Worm (Caenorhabditis elegans): Measurements from ENCODE around the gene W06F12.3.

DNA sequence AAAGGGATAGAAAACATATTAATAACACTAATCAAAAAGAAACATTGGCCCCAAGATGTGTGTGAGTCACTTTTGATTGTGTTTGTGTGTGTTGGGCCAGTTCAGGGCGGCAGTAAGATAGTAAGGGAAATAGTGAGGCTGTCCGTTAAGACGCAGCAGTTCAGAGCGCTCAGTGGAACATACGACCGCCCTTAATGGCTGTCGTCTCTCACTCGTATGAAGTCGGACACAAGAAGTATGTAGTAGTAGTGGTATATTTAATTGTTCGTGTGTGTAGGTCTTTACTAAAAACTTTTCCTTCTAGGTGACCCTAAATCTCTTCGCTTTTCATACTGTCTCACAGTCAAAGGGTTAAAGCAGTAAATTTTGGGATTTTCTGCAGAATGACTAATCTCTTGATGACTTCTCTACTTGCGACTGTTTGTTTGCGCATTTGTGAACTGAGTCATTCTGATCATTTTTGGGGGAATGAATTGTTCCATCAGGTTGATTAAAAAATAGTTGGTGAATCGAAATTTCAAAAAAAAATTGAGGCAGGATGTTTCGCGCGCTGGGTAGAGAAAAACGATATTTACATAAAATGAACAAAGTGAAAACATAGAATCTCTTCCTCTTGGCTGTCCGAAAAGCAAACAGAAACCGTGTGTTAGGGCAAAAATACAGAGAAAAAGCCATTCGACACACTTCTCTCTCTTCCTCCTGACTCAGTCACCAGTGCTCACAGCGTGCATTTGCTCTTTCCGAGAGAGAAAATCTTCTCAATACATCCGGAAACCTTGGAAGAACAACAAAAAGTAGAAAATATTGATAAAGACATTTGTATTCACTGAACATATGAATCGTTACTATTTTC is 28.7 kb downstream of the W06F12.3 start:
- TF ChIP-seq tbx-9 (tag; optimal IDR thresholded peaks at IDR 0.05; ENCODE audit: borderline replicate concordance) = no peak
- no peak for TF ChIP-seq nhr-120 (GFP tag; IDR thresholded peaks at IDR 0.05)
- no peak for TF ChIP-seq ets-4 (GFP tag; optimal IDR thresholded peaks at IDR 0.05)
- no peak for TF ChIP-seq nfya-1 (tag; optimal IDR thresholded peaks at IDR 0.05; ENCODE audit: borderline replicate concordance, insufficient read depth)
- TF ChIP-seq dpl-1 (GFP tag; optimal IDR thresholded peaks at IDR 0.05) = no peak
- TF ChIP-seq pha-4 (tag; optimal IDR thresholded peaks at IDR 0.05) = no peak
- peak; percentile 33 for TF ChIP-seq B0035.1 (tag; optimal IDR thresholded peaks at IDR 0.05)
- TF ChIP-seq ceh-27 (GFP tag; optimal IDR thresholded peaks at IDR 0.05) = no peak
- no peak for TF ChIP-seq mxl-1 (tag; optimal IDR thresholded peaks at IDR 0.05)
- TF ChIP-seq akir-1 (GFP tag; optimal IDR thresholded peaks at IDR 0.05) = no peak
- no peak for TF ChIP-seq sea-2 (GFP tag; IDR thresholded peaks at IDR 0.05)

All from whole organism, young adult.